ENCODE assay signal across 4 worm cellular contexts in the genomic region with DNA sequence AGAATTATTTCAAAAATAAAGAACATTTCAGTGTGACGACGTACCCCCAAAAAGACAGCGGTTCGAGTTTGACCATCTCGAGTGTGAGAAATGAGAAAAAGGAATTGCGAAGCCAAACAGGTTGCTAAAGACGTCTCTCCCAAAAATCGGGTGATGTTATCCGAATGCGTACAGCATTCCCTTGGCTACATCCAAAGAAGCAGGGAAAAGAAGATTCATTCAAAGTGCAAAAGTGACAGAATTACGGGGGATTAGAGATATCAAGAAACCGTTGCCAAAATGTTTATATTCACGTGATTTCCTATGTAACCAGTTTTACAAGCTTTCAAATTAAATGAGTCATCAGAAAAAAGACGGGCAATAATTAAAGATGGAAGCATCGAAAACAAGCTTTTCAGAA.
TF ChIP-seq lines count a peak whose summit lies in the region.

No protein-coding gene starts in this region.

TF ChIP-seq in whole organism, L1 larva, 84 proteins besides CTCF, POLR2A, EP300 and RAD21:
- no peak for TF ChIP-seq nhr-76 (tag; optimal IDR thresholded peaks at IDR 0.05; lab: Kevin White, UChicago)
- peak; percentile 25 for TF ChIP-seq jun-1 (tag; optimal IDR thresholded peaks at IDR 0.05; lab: Kevin White, UChicago)
- no peak for TF ChIP-seq C04F5.9 (tag; optimal IDR thresholded peaks at IDR 0.05; lab: Kevin White, UChicago)
- TF ChIP-seq ceh-82 (tag; optimal IDR thresholded peaks at IDR 0.05; lab: Kevin White, UChicago) = no peak
- TF ChIP-seq fos-1 (tag; optimal IDR thresholded peaks at IDR 0.05; lab: Kevin White, UChicago) = no peak
- TF ChIP-seq mab-9 (GFP tag; IDR thresholded peaks at IDR 0.05; lab: Robert Waterston, UW) = no peak
- peak; percentile 71 for TF ChIP-seq blmp-1 (tag; optimal IDR thresholded peaks at IDR 0.05; lab: Kevin White, UChicago)
- no peak for TF ChIP-seq sup-37 (GFP tag; optimal IDR thresholded peaks at IDR 0.05; lab: Kevin White, UChicago)
- no peak for TF ChIP-seq efl-1 (optimal IDR thresholded peaks at IDR 0.05; lab: Kevin White, UChicago)
- peak in 1 of 2 experiments; percentile 16 for TF ChIP-seq efl-1 (GFP tag; optimal IDR thresholded peaks at IDR 0.05 in 1 of 2; lab: Kevin White, UChicago)
- no peak for TF ChIP-seq hlh-4 (tag; optimal IDR thresholded peaks at IDR 0.05; lab: Kevin White, UChicago)
- peak; percentile 65 for TF ChIP-seq nhr-85 (tag; lab: Kevin White, UChicago)
- no peak for TF ChIP-seq lin-15B (tag; optimal IDR thresholded peaks at IDR 0.05; lab: Kevin White, UChicago)
- no peak for TF ChIP-seq lin-14 (GFP tag; optimal IDR thresholded peaks at IDR 0.05; lab: Kevin White, UChicago)
- TF ChIP-seq pax-3 (tag; optimal IDR thresholded peaks at IDR 0.05; lab: Kevin White, UChicago) = no peak
- peak; percentile 58 for TF ChIP-seq grh-1 (GFP tag; IDR thresholded peaks at IDR 0.05; lab: Robert Waterston, UW)
- TF ChIP-seq unc-62 (GFP tag; optimal IDR thresholded peaks at IDR 0.05; lab: Kevin White, UChicago) = no peak
TF ChIP-seq in whole organism, L1 larva: peak in this region for 5.

TF ChIP-seq in whole organism, L2 larva, 48 proteins besides CTCF, POLR2A, EP300 and RAD21:
- TF ChIP-seq fos-1 (tag; optimal IDR thresholded peaks at IDR 0.05; lab: Kevin White, UChicago) (peak; percentile 15), sma-3 (GFP tag; optimal IDR thresholded peaks at IDR 0.05; lab: Kevin White, UChicago) (peak; percentile 25), alr-1 (tag; optimal IDR thresholded peaks at IDR 0.05; lab: Kevin White, UChicago) (no peak), blmp-1 (tag; optimal IDR thresholded peaks at IDR 0.05; lab: Kevin White, UChicago; ENCODE audit: insufficient read depth) (no peak), ceh-82 (tag; optimal IDR thresholded peaks at IDR 0.05; lab: Kevin White, UChicago) (no peak), lsy-2 (tag; optimal IDR thresholded peaks at IDR 0.05; lab: Kevin White, UChicago) (peak in 1 of 2 experiments; percentile 2), lin-39 (tag; optimal IDR thresholded peaks at IDR 0.05; lab: Kevin White, UChicago) (no peak), nhr-21 (tag; optimal IDR thresholded peaks at IDR 0.05; lab: Kevin White, UChicago) (peak; percentile 69), nhr-77 (tag; optimal IDR thresholded peaks at IDR 0.05; lab: Kevin White, UChicago) (no peak), nhr-25 (tag; optimal IDR thresholded peaks at IDR 0.05; lab: Kevin White, UChicago) (peak; percentile 35), ztf-11 (tag; optimal IDR thresholded peaks at IDR 0.05; lab: Kevin White, UChicago) (no peak), sma-9 (GFP tag; optimal IDR thresholded peaks at IDR 0.05; lab: Kevin White, UChicago) (peak; percentile 25), sma-9 (tag; optimal IDR thresholded peaks at IDR 0.05; lab: Kevin White, UChicago) (no peak)

TF ChIP-seq in whole organism, L3 larva, 47 proteins besides CTCF, POLR2A, EP300 and RAD21:
- TF ChIP-seq elt-3 (tag; optimal IDR thresholded peaks at IDR 0.05; lab: Kevin White, UChicago) (peak in 1 of 3 experiments; percentile 69), nhr-43 (tag; optimal IDR thresholded peaks at IDR 0.05; lab: Kevin White, UChicago; ENCODE audit: poor library complexity, severe bottlenecking) (peak; percentile 73), egl-27 (tag; optimal IDR thresholded peaks at IDR 0.05; lab: Kevin White, UChicago) (no peak), nhr-237 (tag; optimal IDR thresholded peaks at IDR 0.05; lab: Kevin White, UChicago) (no peak), pqm-1 (tag; optimal IDR thresholded peaks at IDR 0.05; lab: Kevin White, UChicago) (no peak), ztf-4 (tag; optimal IDR thresholded peaks at IDR 0.05; lab: Kevin White, UChicago) (no peak), nhr-25 (tag; optimal IDR thresholded peaks at IDR 0.05; lab: Kevin White, UChicago) (peak; percentile 68), unc-62 (GFP tag; optimal IDR thresholded peaks at IDR 0.05; lab: Kevin White, UChicago) (peak; percentile 15), nhr-23 (tag; optimal IDR thresholded peaks at IDR 0.05; lab: Kevin White, UChicago) (peak; percentile 60), R02D3.7 (tag; optimal IDR thresholded peaks at IDR 0.05; lab: Kevin White, UChicago) (no peak)

TF ChIP-seq in whole organism, L4 larva, 104 proteins besides CTCF, POLR2A, EP300 and RAD21:
- TF ChIP-seq nhr-77 (tag; optimal IDR thresholded peaks at IDR 0.05; lab: Kevin White, UChicago) (no peak), hlh-11 (tag; optimal IDR thresholded peaks at IDR 0.05; lab: Kevin White, UChicago) (peak; percentile 60), aha-1 (tag; lab: Kevin White, UChicago) (no peak), mdl-1 (tag; optimal IDR thresholded peaks at IDR 0.05; lab: Kevin White, UChicago) (peak in 1 of 2 experiments; percentile 19), zfp-3 (GFP tag; conservative IDR thresholded peaks at IDR 0.05; lab: Robert Waterston, UW) (no peak), dpl-1 (GFP tag; optimal IDR thresholded peaks at IDR 0.05; lab: Kevin White, UChicago) (no peak), nhr-48 (tag; optimal IDR thresholded peaks at IDR 0.05; lab: Kevin White, UChicago) (peak; percentile 68), set-16 (GFP tag; IDR thresholded peaks at IDR 0.05; lab: Robert Waterston, UW) (no peak), mxl-3 (GFP tag; optimal IDR thresholded peaks at IDR 0.05; lab: Kevin White, UChicago) (peak; percentile 33), nhr-28 (tag; optimal IDR thresholded peaks at IDR 0.05; lab: Kevin White, UChicago) (peak; percentile 47), egl-27 (tag; optimal IDR thresholded peaks at IDR 0.05; lab: Kevin White, UChicago) (no peak), nhr-6 (tag; optimal IDR thresholded peaks at IDR 0.05; lab: Kevin White, UChicago) (no peak)
